Fruit fly (Drosophila melanogaster): Measurements from ENCODE around the gene Tti1.

- TF ChIP-seq dsx (GFP tag; optimal IDR thresholded peaks at IDR 0.05; ENCODE audit: poor library complexity, severe bottlenecking): no peak
- TF ChIP-seq Hr39 (GFP tag; optimal IDR thresholded peaks at IDR 0.05): no peak
- no peak for TF ChIP-seq CG11902 (GFP tag; optimal IDR thresholded peaks at IDR 0.05)
- TF ChIP-seq vri (GFP tag; optimal IDR thresholded peaks at IDR 0.05): peak; percentile 63
- no peak for TF ChIP-seq CG32006 (GFP tag; optimal IDR thresholded peaks at IDR 0.05)
- TF ChIP-seq esn (GFP tag; optimal IDR thresholded peaks at IDR 0.05): no peak
- no peak for TF ChIP-seq fd59A (GFP tag; optimal IDR thresholded peaks at IDR 0.05)
- TF ChIP-seq Ets96B (tag; optimal IDR thresholded peaks at IDR 0.05): no peak
These were observed 15.6 kb upstream of the Tti1 start for dm6 chr3R:9770127-9770526.

Measured in whole organism, prepupa.